Worm (Caenorhabditis elegans): ENCODE results near the gene Y57E12B.1.

DNA sequence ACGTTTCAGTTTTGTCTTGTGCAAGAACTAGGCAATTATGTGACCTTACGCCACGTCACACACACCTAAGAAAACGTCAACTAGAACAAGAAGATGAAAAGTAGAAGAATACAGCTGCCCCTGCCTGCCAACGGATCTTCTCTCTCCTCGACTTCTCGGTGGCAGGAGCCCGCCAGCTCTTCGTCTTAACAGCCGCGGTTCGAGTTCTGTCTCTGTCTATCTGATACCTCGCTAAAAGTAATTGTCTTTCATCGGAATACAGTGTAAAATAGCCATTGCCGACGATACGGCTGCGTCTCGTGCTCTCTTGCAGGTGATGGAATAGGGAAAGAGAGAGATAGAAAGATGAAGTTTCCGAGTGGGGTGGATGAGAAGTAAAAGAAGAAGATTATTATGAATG lies 18.0 kb upstream of the Y57E12B.1 start:
- TF ChIP-seq nhr-76 (tag; optimal IDR thresholded peaks at IDR 0.05) (no peak), daf-12 (tag; optimal IDR thresholded peaks at IDR 0.05) (no peak), nhr-23 (tag; optimal IDR thresholded peaks at IDR 0.05) (no peak), unc-62 (GFP tag; optimal IDR thresholded peaks at IDR 0.05) (no peak), unc-39 (tag; optimal IDR thresholded peaks at IDR 0.05) (no peak), ama-1 (optimal IDR thresholded peaks at IDR 0.05) (no peak), fkh-10 (GFP tag; optimal IDR thresholded peaks at IDR 0.05) (no peak), elt-3 (tag; optimal IDR thresholded peaks at IDR 0.05) (no peak), ceh-28 (tag; optimal IDR thresholded peaks at IDR 0.05) (no peak), nhr-12 (tag; optimal IDR thresholded peaks at IDR 0.05) (no peak), skn-1 (tag; optimal IDR thresholded peaks at IDR 0.05) (no peak)
